Fruit fly (Drosophila melanogaster) whole organism, embryonic: Measurements from ENCODE around the gene Cp110.

Source experiments
- Abd-B ChIP-seq: fragments of 200-800 bp; sonication (Bioruptor generic); optimal IDR thresholded peaks from 2 replicates; lab custom pipeline; 2018; ENCODE audit warnings: missing biosample characterization, mild to moderate bottlenecking, missing genetic modification characterization, moderate library complexity
- Antp ChIP-seq: fragments of 200-800 bp; sonication (Bioruptor generic); optimal IDR thresholded peaks from 3 replicates; lab custom pipeline; 2016; ENCODE audit warnings: missing biosample characterization, missing genetic modification characterization
- CG10267 ChIP-seq: fragments of 200-800 bp; sonication (Bioruptor generic); optimal IDR thresholded peaks from 2 replicates; lab custom pipeline; 2018; ENCODE audit warnings: missing biosample characterization, mild to moderate bottlenecking, missing genetic modification characterization, moderate library complexity
- CG10543 ChIP-seq: fragments of 200-800 bp; sonication (Bioruptor generic); optimal IDR thresholded peaks from 3 replicates; lab custom pipeline; 2017; ENCODE audit warnings: missing biosample characterization, mild to moderate bottlenecking, missing genetic modification characterization, moderate library complexity
- CG11696 ChIP-seq: fragments of 200-800 bp; sonication (Bioruptor generic); IDR thresholded peaks from 2 replicates; pipeline ENCODE4 v1.3.6; 2022; ENCODE audit warnings: missing biosample characterization, missing genetic modification characterization
- CG11723 ChIP-seq: fragments of 200-800 bp; sonication (Bioruptor generic); optimal IDR thresholded peaks from 2 replicates; lab custom pipeline; 2017; ENCODE audit warnings: missing biosample characterization, mild to moderate bottlenecking, missing genetic modification characterization
- CG12659 ChIP-seq: fragments of 200-800 bp; sonication (Bioruptor generic); optimal IDR thresholded peaks from 3 replicates; lab custom pipeline; 2017; ENCODE audit warnings: mild to moderate bottlenecking, missing biosample characterization, missing genetic modification reagents, missing genetic modification characterization
- CG13894 ChIP-seq: fragments of 200-800 bp; sonication (Bioruptor generic); optimal IDR thresholded peaks from 3 replicates; lab custom pipeline; 2018; ENCODE audit warnings: missing biosample characterization, mild to moderate bottlenecking, missing genetic modification characterization, moderate library complexity
- CG14441 ChIP-seq: fragments of 200-800 bp; sonication (Bioruptor generic); IDR thresholded peaks from 2 replicates; pipeline ENCODE4 v1.3.6; 2022; ENCODE audit warnings: missing biosample characterization, missing genetic modification characterization
- CG14965 ChIP-seq: fragments of 200-800 bp; sonication (Bioruptor generic); optimal IDR thresholded peaks from 2 replicates; lab custom pipeline; 2016; ENCODE audit warnings: missing biosample characterization, missing genetic modification characterization, borderline replicate concordance
- CG15011 ChIP-seq: fragments of 200-800 bp; sonication (Bioruptor generic); optimal IDR thresholded peaks from 3 replicates; lab custom pipeline; 2018; ENCODE audit warnings: missing biosample characterization, mild to moderate bottlenecking, missing genetic modification characterization
- CG2129 ChIP-seq: fragments of 200-800 bp; sonication (Bioruptor generic); IDR thresholded peaks from 2 replicates; pipeline ENCODE4 v1.3.6; 2022; ENCODE audit warnings: missing biosample characterization, missing genetic modification characterization; ENCODE audit not compliant: partially characterized antibody
- CG2712 ChIP-seq: fragments of 200-800 bp; optimal IDR thresholded peaks from 3 replicates; lab custom pipeline; 2019; ENCODE audit warnings: missing biosample characterization, mild to moderate bottlenecking, missing genetic modification characterization, moderate library complexity
- CG2889 ChIP-seq: fragments of 200-800 bp; sonication (Bioruptor generic); IDR thresholded peaks from 3 replicates; pipeline ENCODE4 v1.3.6; 2022; ENCODE audit warnings: missing biosample characterization, missing genetic modification characterization
- CG34224 ChIP-seq: fragments of 200-800 bp; sonication (Bioruptor generic); IDR thresholded peaks from 3 replicates; pipeline ENCODE4 v1.3.6; 2022; ENCODE audit warnings: missing biosample characterization, missing genetic modification characterization; ENCODE audit not compliant: partially characterized antibody
- CG34376 ChIP-seq: fragments of 200-800 bp; sonication (Bioruptor generic); optimal IDR thresholded peaks from 2 replicates; lab custom pipeline; 2018; ENCODE audit warnings: missing biosample characterization, mild to moderate bottlenecking, missing genetic modification characterization
- CG7271 ChIP-seq: fragments of 200-800 bp; sonication (Bioruptor generic); optimal IDR thresholded peaks from 2 replicates; lab custom pipeline; 2018; ENCODE audit warnings: missing biosample characterization, mild to moderate bottlenecking, missing genetic modification characterization, moderate library complexity
- CG9932 ChIP-seq: fragments of 200-800 bp; sonication (Bioruptor generic); IDR thresholded peaks from 2 replicates; pipeline ENCODE4 v1.3.6; 2022; ENCODE audit warnings: missing biosample characterization, missing genetic modification characterization
- D19A ChIP-seq: fragments of 200-800 bp; optimal IDR thresholded peaks from 3 replicates; lab custom pipeline; 2019; ENCODE audit warnings: missing biosample characterization, mild to moderate bottlenecking, missing genetic modification characterization, moderate library complexity
- Doc2 ChIP-seq: fragments of 200-800 bp; sonication (Bioruptor generic); IDR thresholded peaks from 2 replicates; pipeline ENCODE4 v1.3.6; 2022; ENCODE audit warnings: missing biosample characterization, missing genetic modification characterization
- E2f1 ChIP-seq: fragments of 200-800 bp; sonication (Bioruptor generic); IDR thresholded peaks from 2 replicates; pipeline ENCODE4 v1.3.6; 2022; ENCODE audit warnings: missing biosample characterization, missing genetic modification characterization
- Hsf ChIP-seq: fragments of 200-800 bp; sonication (Bioruptor generic); optimal IDR thresholded peaks from 3 replicates; lab custom pipeline; 2016; ENCODE audit warnings: missing biosample characterization, missing genetic modification characterization
- Jarid2 ChIP-seq: fragments of 200-800 bp; sonication (Bioruptor generic); optimal IDR thresholded peaks from 3 replicates; lab custom pipeline; 2017; ENCODE audit warnings: mild to moderate bottlenecking, missing biosample characterization, missing genetic modification reagents, missing genetic modification characterization
- Lhr ChIP-seq: fragments of 200-800 bp; sonication (Bioruptor generic); optimal IDR thresholded peaks from 3 replicates; lab custom pipeline; 2017; ENCODE audit warnings: mild to moderate bottlenecking, missing biosample characterization, missing genetic modification reagents, missing genetic modification characterization
- Mrtf ChIP-seq: fragments of 200-800 bp; sonication (Bioruptor generic); IDR thresholded peaks from 3 replicates; pipeline ENCODE4 v1.3.6; 2022; ENCODE audit warnings: missing biosample characterization, missing genetic modification characterization
- Oaz ChIP-seq: fragments of 200-800 bp; sonication (Bioruptor generic); IDR thresholded peaks from 2 replicates; pipeline ENCODE4 v1.3.6; 2022; ENCODE audit warnings: missing biosample characterization, missing genetic modification characterization
- Pdp1 ChIP-seq, 2 experiments: fragments of 200-800 bp; sonication (Bioruptor generic); optimal IDR thresholded peaks; 3 replicates each; lab custom pipeline; 2016; ENCODE audit warnings: missing biosample characterization in 2 of 2, missing genetic modification characterization in 2 of 2, mild to moderate bottlenecking in 1 of 2, moderate library complexity in 1 of 2
- Sox102F ChIP-seq: fragments of 200-800 bp; sonication (Bioruptor generic); optimal IDR thresholded peaks from 2 replicates; lab custom pipeline; 2018; ENCODE audit warnings: missing biosample characterization, mild to moderate bottlenecking, missing genetic modification characterization, moderate library complexity
- Stat92E ChIP-seq, 3 experiments: fragments of >200 bp in 2 of 3; fragments of 200-800 bp in 1 of 3; sonication (Bioruptor generic) in 1 of 3; optimal IDR thresholded peaks; 2 replicates each; lab custom pipeline; 2017 to 2019; ENCODE audit warnings: missing biosample characterization in 3 of 3, missing genetic modification characterization in 3 of 3, mild to moderate bottlenecking in 1 of 3, moderate library complexity in 1 of 3
- al ChIP-seq: fragments of 200-800 bp; sonication (Bioruptor generic); IDR thresholded peaks from 2 replicates; pipeline ENCODE4 v1.3.6; 2022; ENCODE audit warnings: missing biosample characterization, missing genetic modification characterization
- bowl ChIP-seq: fragments of 200-800 bp; sonication (Bioruptor generic); IDR thresholded peaks from 2 replicates; pipeline ENCODE4 v1.3.6; 2022; ENCODE audit warnings: missing biosample characterization, missing genetic modification characterization
- cas ChIP-seq: fragments of 200-800 bp; sonication (Bioruptor generic); IDR thresholded peaks from 2 replicates; pipeline ENCODE4 v1.3.6; 2022; ENCODE audit warnings: missing biosample characterization, missing genetic modification characterization
- chm ChIP-seq: fragments of 200-800 bp; sonication (Bioruptor generic); IDR thresholded peaks from 2 replicates; pipeline ENCODE4 v1.3.6; 2022; ENCODE audit warnings: missing biosample characterization, missing genetic modification characterization
- esg ChIP-seq: fragments of 200-800 bp; sonication (Bioruptor generic); conservative IDR thresholded peaks from 2 replicates; pipeline ENCODE4 v1.3.6; 2022; ENCODE audit warnings: missing biosample characterization, missing genetic modification characterization
- hth ChIP-seq: fragments of >200 bp; optimal IDR thresholded peaks from 2 replicates; lab custom pipeline; 2017; ENCODE audit warnings: inconsistent platforms
- kni ChIP-seq: fragments of 200-800 bp; sonication (Bioruptor generic); optimal IDR thresholded peaks from 3 replicates; lab custom pipeline; 2017; ENCODE audit warnings: mild to moderate bottlenecking, missing biosample characterization, missing genetic modification reagents, missing genetic modification characterization
- lilli ChIP-seq: fragments of 200-800 bp; sonication (Bioruptor generic); optimal IDR thresholded peaks from 3 replicates; lab custom pipeline; 2016; ENCODE audit warnings: missing biosample characterization, missing genetic modification characterization
- lola ChIP-seq, 3 experiments: fragments of >200 bp in 2 of 3; fragments of 200-800 bp in 1 of 3; sonication (Bioruptor generic) in 1 of 3; optimal IDR thresholded peaks; 2 replicates each; lab custom pipeline; 2017 to 2019; ENCODE audit warnings: missing biosample characterization in 3 of 3, missing genetic modification characterization in 3 of 3, mild to moderate bottlenecking in 1 of 3, moderate library complexity in 1 of 3
- maf-S ChIP-seq: fragments of 200-800 bp; sonication (Bioruptor generic); optimal IDR thresholded peaks from 2 replicates; lab custom pipeline; 2016; ENCODE audit warnings: missing biosample characterization, missing genetic modification characterization
- odd ChIP-seq: fragments of 200-800 bp; sonication (Bioruptor generic); optimal IDR thresholded peaks from 2 replicates; lab custom pipeline; 2017; ENCODE audit warnings: missing biosample characterization, mild to moderate bottlenecking, missing genetic modification characterization
- otp ChIP-seq: fragments of 200-800 bp; sonication (Bioruptor generic); IDR thresholded peaks from 3 replicates; pipeline ENCODE4, ENCODE4 v1.3.6; 2022; ENCODE audit warnings: missing biosample characterization, missing genetic modification characterization
- pfk ChIP-seq: fragments of 200-800 bp; sonication (Bioruptor generic); optimal IDR thresholded peaks from 2 replicates; lab custom pipeline; 2018; ENCODE audit warnings: missing biosample characterization, mild to moderate bottlenecking, missing genetic modification characterization, moderate library complexity
- pnt ChIP-seq: fragments of 200-800 bp; sonication (Bioruptor generic); optimal IDR thresholded peaks from 3 replicates; lab custom pipeline; 2016; ENCODE audit warnings: missing biosample characterization, missing genetic modification characterization
- prd ChIP-seq, 3 experiments: fragments of >200 bp in 2 of 3; fragments of 200-800 bp in 1 of 3; sonication (Bioruptor generic) in 1 of 3; optimal IDR thresholded peaks in 2 of 3; IDR thresholded peaks in 1 of 3; 2 replicates in 2 of 3; 3 replicates in 1 of 3; pipeline versions ENCODE4 v1.3.6 to Lab custom; 2017 to 2022; ENCODE audit warnings: missing biosample characterization in 1 of 3, missing genetic modification characterization in 1 of 3
- schlank ChIP-seq: fragments of 200-800 bp; sonication (Bioruptor generic); optimal IDR thresholded peaks from 2 replicates; lab custom pipeline; 2018; ENCODE audit warnings: missing biosample characterization, mild to moderate bottlenecking, missing genetic modification characterization
- toy ChIP-seq: fragments of 200-800 bp; sonication (Bioruptor generic); IDR thresholded peaks from 2 replicates; pipeline ENCODE4 v1.3.6; 2022; ENCODE audit warnings: missing biosample characterization, missing genetic modification characterization
- tup ChIP-seq: fragments of 200-800 bp; sonication (Bioruptor generic); optimal IDR thresholded peaks from 2 replicates; lab custom pipeline; 2016; ENCODE audit warnings: missing biosample characterization, mild to moderate bottlenecking, missing genetic modification characterization, moderate library complexity
- zen2 ChIP-seq: fragments of 200-800 bp; sonication (Bioruptor generic); IDR thresholded peaks from 3 replicates; pipeline ENCODE4 v1.3.6; 2022; ENCODE audit warnings: missing biosample characterization, missing genetic modification characterization; ENCODE audit not compliant: partially characterized antibody

Gene Cp110

DNA sequence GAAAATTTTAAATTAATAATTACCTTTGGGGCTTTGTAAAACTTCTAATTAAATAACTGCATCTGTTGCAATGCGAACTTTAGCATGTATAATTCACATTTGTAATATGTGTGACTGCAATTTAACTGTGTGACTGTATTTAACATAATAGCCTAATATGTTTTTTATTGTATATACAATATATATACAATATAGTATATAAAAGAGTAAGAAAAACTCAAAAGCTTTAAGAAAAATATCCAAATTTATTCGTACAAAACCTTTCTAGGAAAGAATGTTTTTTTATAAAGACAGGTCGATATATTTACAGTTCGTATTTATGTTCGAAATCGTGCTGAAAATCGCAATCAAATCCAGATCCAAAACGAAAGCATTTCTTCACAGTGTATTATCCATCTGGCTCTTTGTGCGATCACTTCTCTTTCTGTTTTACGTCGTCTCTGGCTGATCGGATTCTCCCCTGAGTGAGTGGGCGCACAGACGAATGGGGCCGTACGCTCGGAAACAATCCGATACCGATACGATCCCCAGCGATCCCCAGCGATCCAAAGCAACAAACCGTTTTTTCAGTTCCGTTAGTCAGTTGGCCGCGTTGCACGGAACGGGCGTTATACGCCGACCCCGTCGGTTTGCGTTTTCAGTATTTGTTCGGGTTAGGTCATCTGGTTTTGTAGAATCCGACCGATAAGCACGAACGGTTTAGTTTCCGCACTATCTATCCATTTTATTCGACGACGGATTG lies 9.3 kb downstream of the Cp110 start (continued):
- no peak for TF ChIP-seq CG11696 (GFP tag; lab: Robert Waterston, UW)
- peak; percentile 21 for TF ChIP-seq CG15011 (GFP tag; lab: Kevin White, UChicago)
- TF ChIP-seq Mrtf (GFP tag; lab: Robert Waterston, UW), result 0 out of 3 replicates have a peak, but pooled peaks have one; percentile 29
- peak; percentile 13 for TF ChIP-seq pnt (GFP tag; lab: Kevin White, UChicago)
- TF ChIP-seq CG2712 (tag; lab: Kevin White, UChicago), result peak; percentile 57
- peak; percentile 49 for TF ChIP-seq CG14441
- TF ChIP-seq prd (optimal IDR thresholded peaks at IDR 0.05; lab: Kevin White, UChicago), result no peak
- no peak; the same call in 2 of the 3 replicates for TF ChIP-seq prd (GFP tag; IDR thresholded peaks at IDR 0.05; lab: Robert Waterston, UW)
- no peak for TF ChIP-seq CG7271 (tag; lab: Kevin White, UChicago)
- TF ChIP-seq CG14965 (GFP tag; lab: Kevin White, UChicago), result no peak
- peak; percentile 38; the same call in 1 of the 3 replicates for TF ChIP-seq otp (GFP tag; lab: Robert Waterston, UW)
- peak; percentile 12 for TF ChIP-seq lilli (GFP tag; lab: Kevin White, UChicago)
- peak; percentile 18 for TF ChIP-seq Hsf (GFP tag; lab: Kevin White, UChicago)
- peak in 1 of 2 experiments; percentile 37 for TF ChIP-seq Pdp1 (GFP tag; optimal IDR thresholded peaks at IDR 0.05; lab: Kevin White, UChicago)
- TF ChIP-seq Oaz, result no peak
- peak in 1 of 3 experiments; percentile 68 for TF ChIP-seq lola (GFP tag; optimal IDR thresholded peaks at IDR 0.05; lab: Kevin White, UChicago)
- no peak for TF ChIP-seq bowl
- no peak for TF ChIP-seq toy (GFP tag; lab: Robert Waterston, UW)
- TF ChIP-seq CG13894 (tag; lab: Kevin White, UChicago), result no peak
- TF ChIP-seq schlank (tag; lab: Kevin White, UChicago), result no peak
- TF ChIP-seq CG34376 (GFP tag; lab: Kevin White, UChicago), result peak; percentile 15
- peak; percentile 45 for TF ChIP-seq CG10543
- TF ChIP-seq kni (GFP tag; lab: Kevin White, UChicago), result no peak
- TF ChIP-seq E2f1, result no peak
- peak; percentile 22 for TF ChIP-seq Antp (GFP tag; lab: Kevin White, UChicago)
- peak; percentile 54; the same call in 1 of the 2 replicates for TF ChIP-seq CG9932
- no peak for TF ChIP-seq CG2129 (GFP tag; lab: Robert Waterston, UW)
- TF ChIP-seq hth (lab: Kevin White, UChicago), result no peak
- TF ChIP-seq Stat92E (GFP tag; optimal IDR thresholded peaks at IDR 0.05; lab: Kevin White, UChicago), result no peak
- TF ChIP-seq Jarid2 (GFP tag; lab: Kevin White, UChicago), result peak; percentile 71
- TF ChIP-seq pfk (GFP tag; lab: Kevin White, UChicago), result no peak
- TF ChIP-seq Lhr (GFP tag; lab: Kevin White, UChicago), result no peak
- no peak for TF ChIP-seq maf-S (GFP tag; lab: Kevin White, UChicago)
- TF ChIP-seq CG34224 (GFP tag; lab: Robert Waterston, UW), result no peak
- TF ChIP-seq Doc2 (GFP tag; lab: Robert Waterston, UW), result no peak
- peak; percentile 51 for TF ChIP-seq Abd-B
- peak; percentile 79 for TF ChIP-seq CG12659 (GFP tag; lab: Kevin White, UChicago)
- TF ChIP-seq CG11723, result peak; percentile 26
- peak; percentile 62 for TF ChIP-seq D19A (tag; lab: Kevin White, UChicago)
- TF ChIP-seq odd (GFP tag; lab: Kevin White, UChicago), result peak; percentile 38
- TF ChIP-seq Sox102F (GFP tag; lab: Kevin White, UChicago), result peak; percentile 67
- TF ChIP-seq cas, result no peak
- TF ChIP-seq al (GFP tag; lab: Robert Waterston, UW), result no peak
- no peak for TF ChIP-seq chm
- TF ChIP-seq zen2 (GFP tag; lab: Robert Waterston, UW), result no peak
- no peak; the same call in 1 of the 2 replicates for TF ChIP-seq esg (GFP tag; lab: Robert Waterston, UW)
- TF ChIP-seq CG10267, result peak; percentile 56
- no peak for TF ChIP-seq CG2889 (GFP tag; lab: Robert Waterston, UW)
- TF ChIP-seq tup, result no peak
